Fruit fly (Drosophila melanogaster): ENCODE data around the gene Jhbp15.
A peak's percentile ranks its signal among the peaks of the same experiment; 100 is the strongest.

The Jhbp15 gene

dm6 chr3R:21017464-21018080, 33.2 kb downstream of the Jhbp15 start, which contains the start of gene Rlip (continued):
- TF ChIP-seq yki (optimal IDR thresholded peaks at IDR 0.05) (no peak), CG33213 (GFP tag; optimal IDR thresholded peaks at IDR 0.05) (peak; percentile 75), Nf-YB (GFP tag; optimal IDR thresholded peaks at IDR 0.05) (no peak), HmgZ (tag; optimal IDR thresholded peaks at IDR 0.05) (peak; percentile 31), CG3995 (GFP tag; optimal IDR thresholded peaks at IDR 0.05) (peak; percentile 22), Ets65A (GFP tag) (peak; percentile 98), prd (optimal IDR thresholded peaks at IDR 0.05) (no peak), prd (GFP tag; IDR thresholded peaks at IDR 0.05) (peak; percentile 37; the same call in 1 of the 3 replicates), CG17361 (GFP tag; IDR thresholded peaks at IDR 0.05) (peak; percentile 43; the same call in 1 of the 3 replicates), crc (GFP tag; optimal IDR thresholded peaks at IDR 0.05) (no peak), nmo (GFP tag; optimal IDR thresholded peaks at IDR 0.05) (peak; percentile 55), CG2712 (tag; optimal IDR thresholded peaks at IDR 0.05) (peak; percentile 46), CG18764 (GFP tag; optimal IDR thresholded peaks at IDR 0.05) (peak; percentile 41), CG43689 (GFP tag; IDR thresholded peaks at IDR 0.05) (no peak), CHES-1-like (GFP tag; optimal IDR thresholded peaks at IDR 0.05) (peak; percentile 63), E2f2 (GFP tag; IDR thresholded peaks at IDR 0.05) (peak; percentile 67), mam (GFP tag; optimal IDR thresholded peaks at IDR 0.05) (peak; percentile 74), CG33557 (GFP tag; optimal IDR thresholded peaks at IDR 0.05) (no peak), az2 (GFP tag; optimal IDR thresholded peaks at IDR 0.05) (no peak), CG14860 (GFP tag; IDR thresholded peaks at IDR 0.05; ENCODE audit: partially characterized antibody) (0 out of 3 replicates have a peak, but pooled peaks have one; percentile 34), pum (GFP tag; optimal IDR thresholded peaks at IDR 0.05) (peak; percentile 46), CG4424 (GFP tag; optimal IDR thresholded peaks at IDR 0.05) (peak; percentile 47), CG7786 (GFP tag; optimal IDR thresholded peaks at IDR 0.05) (peak; percentile 41), Atf6 (GFP tag; IDR thresholded peaks at IDR 0.05) (no peak), schlank (tag; optimal IDR thresholded peaks at IDR 0.05) (no peak), Oli (tag; optimal IDR thresholded peaks at IDR 0.05) (no peak), Blimp-1 (GFP tag; optimal IDR thresholded peaks at IDR 0.05) (no peak), stwl (tag; optimal IDR thresholded peaks at IDR 0.05) (peak; percentile 99), CG3281 (GFP tag; optimal IDR thresholded peaks at IDR 0.05) (peak; percentile 19), grn (GFP tag; optimal IDR thresholded peaks at IDR 0.05) (no peak), Six4 (GFP tag; optimal IDR thresholded peaks at IDR 0.05) (peak; percentile 12), CG8944 (GFP tag; optimal IDR thresholded peaks at IDR 0.05) (peak; percentile 60), zfh1 (GFP tag; IDR thresholded peaks at IDR 0.05) (peak; percentile 75), dm (GFP tag; optimal IDR thresholded peaks at IDR 0.05) (peak; percentile 10), CG17612 (GFP tag; IDR thresholded peaks at IDR 0.05) (no peak), Mrtf (GFP tag; IDR thresholded peaks at IDR 0.05) (peak; percentile 47; the same call in 1 of the 3 replicates), CG7928 (GFP tag; optimal IDR thresholded peaks at IDR 0.05) (no peak), CG11456 (GFP tag; IDR thresholded peaks at IDR 0.05) (peak; percentile 85), CG10959 (GFP tag; IDR thresholded peaks at IDR 0.05) (no peak), Med (GFP tag) (peak; percentile 95), Chrac-16 (GFP tag; optimal IDR thresholded peaks at IDR 0.05) (peak; percentile 39), Aef1 (GFP tag; IDR thresholded peaks at IDR 0.05) (peak; percentile 38), amos (GFP tag; IDR thresholded peaks at IDR 0.05; ENCODE audit: partially characterized antibody) (peak; percentile 77), CG16863 (GFP tag; optimal IDR thresholded peaks at IDR 0.05) (peak; percentile 21), sima (GFP tag; optimal IDR thresholded peaks at IDR 0.05) (no peak), BEAF-32 (GFP tag; optimal IDR thresholded peaks at IDR 0.05) (peak; percentile 46), bcd (GFP tag; optimal IDR thresholded peaks at IDR 0.05) (peak; percentile 55), CG16815 (GFP tag; optimal IDR thresholded peaks at IDR 0.05) (no peak), rib (GFP tag; IDR thresholded peaks at IDR 0.05) (no peak), tin (GFP tag; optimal IDR thresholded peaks at IDR 0.05) (peak; percentile 65), CG13775 (GFP tag; optimal IDR thresholded peaks at IDR 0.05) (no peak), Rfx (GFP tag; IDR thresholded peaks at IDR 0.05) (peak; percentile 82)

All from whole organism, embryonic.